Fruit fly (Drosophila melanogaster): ENCODE measurements around the gene CG9921.

CG9921 gene

DNA sequence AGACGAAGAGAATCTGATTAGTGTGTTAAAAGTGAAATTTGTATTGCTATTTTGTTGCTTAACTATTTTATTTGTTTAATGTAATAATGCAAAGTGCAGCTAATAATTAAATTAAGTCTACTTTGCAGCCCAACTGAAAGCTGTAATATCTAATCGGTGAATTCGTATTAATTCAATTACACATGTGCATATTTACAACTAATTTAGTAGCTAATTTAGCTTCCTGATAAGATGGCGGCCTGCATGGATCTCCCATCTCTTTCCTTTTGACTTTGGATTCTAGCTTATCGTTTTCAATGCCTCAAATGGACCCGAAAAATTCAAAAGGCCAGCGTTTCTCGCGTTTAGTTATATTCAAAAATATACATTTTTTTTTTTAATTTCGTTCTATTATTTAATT lies 23.6 kb downstream of the CG9921 start:
- TF ChIP-seq insv (optimal IDR thresholded peaks at IDR 0.05) (no peak), Sin3A (optimal IDR thresholded peaks at IDR 0.05) (no peak), Myc (optimal IDR thresholded peaks at IDR 0.05) (no peak), ttk (optimal IDR thresholded peaks at IDR 0.05) (no peak), psq (optimal IDR thresholded peaks at IDR 0.05) (no peak), h (optimal IDR thresholded peaks at IDR 0.05) (no peak)

- no peak for TF ChIP-seq Sin3A (optimal IDR thresholded peaks at IDR 0.05)
- TF ChIP-seq h (optimal IDR thresholded peaks at IDR 0.05) = no peak
- TF ChIP-seq ttk (optimal IDR thresholded peaks at IDR 0.05) = no peak
- TF ChIP-seq psq (optimal IDR thresholded peaks at IDR 0.05) = no peak
- no peak for TF ChIP-seq insv (optimal IDR thresholded peaks at IDR 0.05)
- TF ChIP-seq Myc (optimal IDR thresholded peaks at IDR 0.05) = no peak
Observed at dm6 chrX:16308953-16309352, 24.4 kb downstream of the CG9921 start.

DNA sequence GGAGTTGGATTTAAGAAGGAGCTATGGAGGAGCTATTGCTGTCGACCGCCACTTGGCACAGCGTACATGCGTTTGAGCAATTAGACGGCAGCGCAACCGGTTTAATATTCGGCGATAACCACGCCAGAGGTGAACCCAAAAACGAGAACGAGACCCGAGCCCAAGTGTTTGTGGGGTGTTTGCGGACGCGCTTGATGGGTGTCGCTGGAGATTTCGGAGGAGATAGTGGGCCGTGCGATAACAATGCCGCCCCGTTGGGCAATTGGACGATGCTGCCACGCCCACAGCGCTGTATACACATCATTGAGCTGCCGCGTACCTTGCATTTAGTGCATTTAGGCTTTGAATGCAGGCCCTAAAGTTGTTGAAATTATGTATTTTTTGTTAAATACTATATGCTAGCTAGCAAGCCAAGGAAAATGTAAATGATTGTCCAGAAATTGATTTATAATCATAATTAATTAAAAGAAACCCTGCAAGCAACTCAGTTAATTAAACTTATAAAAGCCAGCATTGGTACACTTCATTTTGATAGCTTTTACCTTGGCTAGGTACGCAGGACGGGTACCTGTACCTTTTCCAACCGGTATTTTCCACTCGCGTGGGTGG lies 25.0 kb downstream of the CG9921 start, which contains the start of gene Had1:
Gene Had1 (minus strand): TSS at position 358 of the 609 bp plus-strand sequence.
- TF ChIP-seq h (optimal IDR thresholded peaks at IDR 0.05) (no peak), insv (optimal IDR thresholded peaks at IDR 0.05) (no peak), ttk (optimal IDR thresholded peaks at IDR 0.05) (no peak), Sin3A (optimal IDR thresholded peaks at IDR 0.05) (no peak), Myc (optimal IDR thresholded peaks at IDR 0.05) (no peak), psq (optimal IDR thresholded peaks at IDR 0.05) (no peak)

DNA sequence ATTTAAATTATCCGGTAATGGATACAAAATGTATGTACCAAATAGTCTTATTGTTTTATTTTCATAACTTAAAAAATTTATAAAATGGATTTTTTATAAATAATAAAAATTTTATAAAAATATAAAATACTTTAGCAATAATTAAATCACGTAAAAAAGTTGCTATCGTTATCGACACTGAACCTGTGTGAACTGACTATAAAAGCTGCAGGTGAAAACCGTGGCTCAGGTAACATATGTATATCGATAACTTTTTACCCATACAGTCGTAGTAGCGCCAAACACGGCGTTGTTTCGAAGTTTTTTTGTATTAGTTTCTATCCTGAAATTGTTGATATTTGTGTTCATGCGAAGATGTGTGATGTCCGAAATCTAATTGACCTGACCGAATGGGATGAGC lies 29.8 kb downstream of the CG9921 start, which contains the start of gene CG3679:
Gene CG3679 (plus strand): TSS at position 235 of the 400 bp plus-strand sequence.
- TF ChIP-seq h (optimal IDR thresholded peaks at IDR 0.05) = no peak
- TF ChIP-seq insv (optimal IDR thresholded peaks at IDR 0.05) = no peak
- TF ChIP-seq Sin3A (optimal IDR thresholded peaks at IDR 0.05) = no peak
- TF ChIP-seq Myc (optimal IDR thresholded peaks at IDR 0.05) = no peak
- no peak for TF ChIP-seq ttk (optimal IDR thresholded peaks at IDR 0.05)
- TF ChIP-seq psq (optimal IDR thresholded peaks at IDR 0.05) = no peak

DNA sequence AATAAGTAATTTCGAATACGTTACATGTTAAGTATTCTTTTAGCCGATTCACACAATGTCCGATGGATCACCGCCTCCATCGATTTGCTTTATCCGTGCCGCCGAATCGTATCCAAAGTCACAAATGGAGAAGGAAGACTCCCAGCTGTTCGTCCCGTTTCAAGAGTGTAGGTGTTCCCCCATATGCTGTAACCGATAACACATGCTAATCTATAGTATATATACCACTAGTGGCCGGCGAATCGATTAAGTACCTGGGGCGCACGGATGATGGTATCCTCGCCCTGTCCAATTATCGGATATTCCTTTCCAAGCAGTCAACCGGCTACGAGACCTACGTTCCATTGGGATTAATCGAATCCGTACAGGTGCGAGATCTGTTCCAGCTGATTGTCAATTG lies 35.8 kb downstream of the CG9921 start, which contains the start of gene ERp44:
Gene ERp44 (minus strand): TSS at position 101 of the 400 bp plus-strand sequence.
- no peak for TF ChIP-seq ttk (optimal IDR thresholded peaks at IDR 0.05)
- TF ChIP-seq psq (optimal IDR thresholded peaks at IDR 0.05) = no peak
- TF ChIP-seq Myc (optimal IDR thresholded peaks at IDR 0.05) = no peak
- no peak for TF ChIP-seq insv (optimal IDR thresholded peaks at IDR 0.05)
- TF ChIP-seq h (optimal IDR thresholded peaks at IDR 0.05) = no peak
- no peak for TF ChIP-seq Sin3A (optimal IDR thresholded peaks at IDR 0.05)

DNA sequence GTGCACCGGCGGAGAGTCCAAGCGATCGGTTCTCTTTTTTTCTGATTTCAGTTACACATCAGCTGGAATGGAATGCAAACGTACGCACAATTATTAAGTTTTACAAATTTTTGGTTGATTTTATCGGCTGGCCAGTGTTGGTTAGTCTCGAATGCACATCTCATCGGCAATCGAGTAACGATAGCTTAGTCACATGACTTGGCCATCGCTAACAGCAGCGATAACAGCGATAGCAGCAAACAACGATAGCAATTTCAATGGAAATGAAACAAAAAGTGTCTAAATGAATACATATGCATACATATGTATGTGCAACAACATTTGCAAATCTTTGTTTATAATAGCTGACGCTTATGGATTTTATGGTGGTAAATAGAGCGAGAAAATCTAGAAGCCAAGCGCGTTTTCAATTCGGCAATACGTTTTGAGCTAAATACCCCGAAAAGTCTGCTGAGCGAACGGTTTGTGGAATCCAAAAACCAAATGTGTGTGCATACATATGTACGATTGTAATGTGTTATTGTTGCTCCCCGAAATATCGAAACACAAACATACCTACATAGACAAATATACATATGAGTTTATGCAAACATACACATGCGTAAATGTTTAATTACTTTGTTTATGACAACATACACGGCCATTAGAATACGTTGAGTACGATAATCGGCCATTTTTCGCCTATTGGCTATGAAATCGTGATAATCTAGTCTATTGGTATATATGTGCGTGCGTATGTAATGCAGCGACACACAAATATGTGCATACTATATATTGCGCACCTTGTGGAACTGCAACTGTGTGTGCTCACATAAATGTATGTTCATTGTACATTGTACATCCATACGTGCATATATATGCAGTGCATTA lies 36.7 kb downstream of the CG9921 start, which contains the start of gene CG3632:
Gene CG3632 (plus strand): TSS at position 249 of the 870 bp plus-strand sequence.
- TF ChIP-seq psq (optimal IDR thresholded peaks at IDR 0.05) = no peak

dm6 chrX:16292646-16293045 lies 40.8 kb downstream of the CG9921 start:
- TF ChIP-seq psq (optimal IDR thresholded peaks at IDR 0.05) = no peak

- TF ChIP-seq ttk (optimal IDR thresholded peaks at IDR 0.05) = no peak
- no peak for TF ChIP-seq insv (optimal IDR thresholded peaks at IDR 0.05)
Observed at dm6 chrX:16288999-16289398, 44.4 kb downstream of the CG9921 start.

dm6 chrX:16288492-16288964 lies 44.9 kb downstream of the CG9921 start, which contains the start of the genes CG32576 and caz:
Gene CG32576 (minus strand): TSS chrX:16288533.
Gene caz (plus strand): TSS chrX:16288810.
- TF ChIP-seq Sin3A (optimal IDR thresholded peaks at IDR 0.05) (no peak), ttk (optimal IDR thresholded peaks at IDR 0.05) (no peak), h (optimal IDR thresholded peaks at IDR 0.05) (no peak), insv (optimal IDR thresholded peaks at IDR 0.05) (no peak), Myc (optimal IDR thresholded peaks at IDR 0.05) (no peak), psq (optimal IDR thresholded peaks at IDR 0.05) (no peak)

DNA sequence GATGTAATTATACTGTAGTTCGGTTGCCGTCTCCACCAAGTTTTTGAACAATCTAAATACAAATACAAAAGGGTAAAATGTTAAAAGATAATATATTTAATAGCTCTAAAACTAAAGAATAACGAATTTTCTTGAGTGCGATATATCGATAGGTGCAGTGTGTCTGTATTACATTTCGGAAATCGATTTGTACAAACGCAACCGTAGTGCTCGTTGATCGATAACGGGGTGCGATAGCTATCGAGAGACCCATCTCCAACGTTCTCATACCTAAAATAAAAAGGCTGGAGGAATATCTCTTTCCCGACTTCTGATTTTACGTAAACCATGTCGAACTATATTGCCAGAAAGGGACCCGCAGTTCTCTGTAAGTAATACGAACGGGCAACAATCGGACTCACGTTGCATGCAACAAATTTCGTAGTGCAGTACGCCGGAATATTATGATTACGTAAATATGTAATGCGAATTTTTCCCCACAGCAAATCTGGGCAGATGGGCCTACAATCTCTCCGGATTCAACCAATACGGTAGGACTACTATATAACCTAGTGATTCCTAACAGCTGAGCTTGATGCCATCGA lies 47.2 kb downstream of the CG9921 start, which contains the start of gene UQCR-14:
Gene UQCR-14 (plus strand): TSS at position 206 of the 584 bp plus-strand sequence.
- TF ChIP-seq h (optimal IDR thresholded peaks at IDR 0.05) = no peak

DNA sequence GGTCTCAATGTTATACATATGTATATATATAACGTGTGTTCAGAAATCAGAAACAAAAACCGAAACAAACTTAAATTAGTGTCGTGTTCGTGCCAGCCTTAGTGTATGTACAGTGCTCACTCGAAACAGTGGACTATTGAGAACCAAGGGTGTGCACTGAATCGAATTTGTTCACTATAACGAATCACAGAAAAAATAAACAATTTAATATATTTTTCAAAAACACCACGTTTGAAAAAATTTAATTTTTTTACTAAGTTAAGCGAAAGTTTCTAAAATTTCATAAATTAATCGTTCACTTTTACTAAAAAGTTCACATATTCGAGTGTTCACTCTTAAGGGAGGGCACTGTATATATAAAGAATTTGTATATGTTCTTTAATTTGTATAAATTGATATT lies 48.2 kb downstream of the CG9921 start:
- TF ChIP-seq insv (optimal IDR thresholded peaks at IDR 0.05) (no peak), h (optimal IDR thresholded peaks at IDR 0.05) (no peak), ttk (optimal IDR thresholded peaks at IDR 0.05) (no peak), Sin3A (optimal IDR thresholded peaks at IDR 0.05) (no peak), Myc (optimal IDR thresholded peaks at IDR 0.05) (no peak), psq (optimal IDR thresholded peaks at IDR 0.05) (no peak)

dm6 chrX:16281717-16282529 lies 51.5 kb downstream of the CG9921 start:
- TF ChIP-seq ttk (optimal IDR thresholded peaks at IDR 0.05) (no peak), insv (optimal IDR thresholded peaks at IDR 0.05) (no peak), h (optimal IDR thresholded peaks at IDR 0.05) (no peak), Sin3A (optimal IDR thresholded peaks at IDR 0.05) (no peak), Myc (optimal IDR thresholded peaks at IDR 0.05) (no peak), psq (optimal IDR thresholded peaks at IDR 0.05) (no peak)
